Fruit fly (Drosophila melanogaster) whole organism, embryonic: Measurements from ENCODE around the gene CG13850.

Experiments
- Aef1 ChIP-seq: fragments of 200-800 bp; sonication (Bioruptor generic); IDR thresholded peaks from 3 replicates; pipeline ENCODE4 v1.3.6; 2022; ENCODE audit warnings: missing biosample characterization, missing genetic modification characterization
- Atf-2 ChIP-seq: fragments of 200-800 bp; sonication (Bioruptor generic); optimal IDR thresholded peaks from 2 replicates; lab custom pipeline; 2016; ENCODE audit warnings: missing biosample characterization, missing genetic modification characterization
- CG10565 ChIP-seq: fragments of 200-800 bp; sonication (Bioruptor generic); optimal IDR thresholded peaks from 3 replicates; lab custom pipeline; 2016; ENCODE audit warnings: missing biosample characterization, mild to moderate bottlenecking, missing genetic modification characterization
- CG11247 ChIP-seq: fragments of 200-800 bp; sonication (Bioruptor generic); IDR thresholded peaks from 2 replicates; pipeline ENCODE4 v1.3.6; 2022; ENCODE audit warnings: missing biosample characterization, missing genetic modification characterization
- CG12659 ChIP-seq: fragments of 200-800 bp; sonication (Bioruptor generic); optimal IDR thresholded peaks from 3 replicates; lab custom pipeline; 2017; ENCODE audit warnings: mild to moderate bottlenecking, missing biosample characterization, missing genetic modification reagents, missing genetic modification characterization
- CG1529 ChIP-seq: fragments of 200-800 bp; sonication (Bioruptor generic); optimal IDR thresholded peaks from 3 replicates; lab custom pipeline; 2018; ENCODE audit warnings: missing biosample characterization, missing genetic modification characterization
- CG1603 ChIP-seq: fragments of 200-800 bp; sonication (Bioruptor generic); optimal IDR thresholded peaks from 2 replicates; lab custom pipeline; 2019; ENCODE audit warnings: missing biosample characterization, mild to moderate bottlenecking, missing genetic modification characterization, moderate library complexity
- CG1647 ChIP-seq: fragments of 200-800 bp; sonication (Bioruptor generic); optimal IDR thresholded peaks from 3 replicates; lab custom pipeline; 2016; ENCODE audit warnings: missing biosample characterization, missing genetic modification characterization
- CG17829 ChIP-seq: fragments of 200-800 bp; optimal IDR thresholded peaks from 2 replicates; lab custom pipeline; 2019; ENCODE audit warnings: missing biosample characterization, mild to moderate bottlenecking, missing genetic modification characterization, moderate library complexity
- CG18262 ChIP-seq: fragments of 200-800 bp; optimal IDR thresholded peaks from 3 replicates; lab custom pipeline; 2019; ENCODE audit warnings: missing biosample characterization, mild to moderate bottlenecking, missing genetic modification characterization, moderate library complexity
- CG18764 ChIP-seq: fragments of 200-800 bp; sonication (Bioruptor generic); optimal IDR thresholded peaks from 3 replicates; lab custom pipeline; 2016; ENCODE audit warnings: missing biosample characterization, missing genetic modification characterization
- CG31388 ChIP-seq: fragments of 200-800 bp; sonication (Bioruptor generic); optimal IDR thresholded peaks from 2 replicates; lab custom pipeline; 2016; ENCODE audit warnings: missing biosample characterization, missing genetic modification characterization
- CG4328 ChIP-seq: fragments of 200-800 bp; sonication (Bioruptor generic); optimal IDR thresholded peaks from 3 replicates; lab custom pipeline; 2017; ENCODE audit warnings: missing biosample characterization, missing genetic modification reagents, missing genetic modification characterization
- CG7372 ChIP-seq: fragments of 200-800 bp; sonication (Bioruptor generic); IDR thresholded peaks from 2 replicates; pipeline ENCODE4 v1.3.6; 2022; ENCODE audit warnings: missing biosample characterization, missing genetic modification characterization
- CG7556 ChIP-seq: fragments of 200-800 bp; sonication (Bioruptor generic); optimal IDR thresholded peaks from 2 replicates; lab custom pipeline; 2017; ENCODE audit warnings: missing biosample characterization, mild to moderate bottlenecking, missing genetic modification characterization
- CG7963 ChIP-seq: fragments of 200-800 bp; sonication (Bioruptor generic); IDR thresholded peaks from 3 replicates; pipeline ENCODE4 v1.3.6; 2022; ENCODE audit warnings: missing biosample characterization, missing genetic modification characterization; ENCODE audit not compliant: partially characterized antibody
- CG8924 ChIP-seq: fragments of 200-800 bp; optimal IDR thresholded peaks from 3 replicates; lab custom pipeline; 2019; ENCODE audit warnings: missing biosample characterization, mild to moderate bottlenecking, missing genetic modification characterization, moderate library complexity
- CG9817 ChIP-seq: fragments of 200-800 bp; sonication (Bioruptor generic); optimal IDR thresholded peaks from 2 replicates; lab custom pipeline; 2018; ENCODE audit warnings: missing biosample characterization, mild to moderate bottlenecking, missing genetic modification characterization, moderate library complexity
- CG9932 ChIP-seq: fragments of 200-800 bp; sonication (Bioruptor generic); IDR thresholded peaks from 2 replicates; pipeline ENCODE4 v1.3.6; 2022; ENCODE audit warnings: missing biosample characterization, missing genetic modification characterization
- Dad ChIP-seq: fragments of 200-800 bp; sonication (Bioruptor generic); optimal IDR thresholded peaks from 3 replicates; lab custom pipeline; 2016; ENCODE audit warnings: missing biosample characterization, missing genetic modification characterization
- Eip74EF ChIP-seq, 2 experiments: fragments of 200-800 bp in 1 of 2; fragments of >200 bp in 1 of 2; sonication (Bioruptor generic) in 1 of 2; optimal IDR thresholded peaks; 2 replicates each; lab custom pipeline; 2017 to 2019; ENCODE audit warnings: missing biosample characterization in 2 of 2, missing genetic modification characterization in 2 of 2, mild to moderate bottlenecking in 1 of 2, moderate library complexity in 1 of 2
- GATAe ChIP-seq: fragments of 200-800 bp; sonication (Bioruptor generic); conservative IDR thresholded peaks from 2 replicates; pipeline ENCODE4 v1.3.6; 2022; ENCODE audit warnings: missing biosample characterization, missing genetic modification characterization
- Gug ChIP-seq: fragments of 200-800 bp; sonication (Bioruptor generic); IDR thresholded peaks from 4 replicates; pipeline ENCODE4 v1.3.6; 2022; ENCODE audit warnings: missing biosample characterization, missing genetic modification characterization
- Hr39 ChIP-seq: fragments of >200 bp; optimal IDR thresholded peaks from 2 replicates; lab custom pipeline; 2017
- Hr78 ChIP-seq, 2 experiments: fragments of 200-800 bp in 1 of 2; fragments of >200 bp in 1 of 2; sonication (Bioruptor generic) in 1 of 2; optimal IDR thresholded peaks; 2 replicates each; lab custom pipeline; 2017 to 2019; ENCODE audit warnings: missing biosample characterization in 2 of 2, missing genetic modification characterization in 2 of 2, mild to moderate bottlenecking in 1 of 2, moderate library complexity in 1 of 2
- Lim3 ChIP-seq: fragments of 200-800 bp; sonication (Bioruptor generic); IDR thresholded peaks from 2 replicates; pipeline ENCODE4 v1.3.6; 2022; ENCODE audit warnings: missing biosample characterization, missing genetic modification characterization
- NC2α ChIP-seq: fragments of 200-800 bp; sonication (Bioruptor generic); optimal IDR thresholded peaks from 2 replicates; lab custom pipeline; 2016; ENCODE audit warnings: missing biosample characterization, missing genetic modification characterization
- Nf-YA ChIP-seq: fragments of 200-800 bp; sonication (Bioruptor generic); IDR thresholded peaks from 2 replicates; pipeline ENCODE4 v1.3.6; 2022; ENCODE audit warnings: missing biosample characterization, missing genetic modification characterization
- Nf-YC ChIP-seq: fragments of 200-800 bp; optimal IDR thresholded peaks from 3 replicates; lab custom pipeline; 2019; ENCODE audit warnings: missing biosample characterization, mild to moderate bottlenecking, missing genetic modification characterization, moderate library complexity
- NfI ChIP-seq: fragments of 200-800 bp; sonication (Bioruptor generic); optimal IDR thresholded peaks from 3 replicates; lab custom pipeline; 2018; ENCODE audit warnings: missing biosample characterization, mild to moderate bottlenecking, missing genetic modification characterization, moderate library complexity
- TFAM ChIP-seq: fragments of 200-800 bp; sonication (Bioruptor generic); optimal IDR thresholded peaks from 2 replicates; lab custom pipeline; 2017; ENCODE audit warnings: missing biosample characterization, missing genetic modification characterization, inconsistent platforms
- Taf1 ChIP-seq: fragments of 200-800 bp; sonication (Bioruptor generic); IDR thresholded peaks from 2 replicates; pipeline ENCODE4 v1.3.6; 2022; ENCODE audit warnings: missing biosample characterization, missing genetic modification characterization
- btn ChIP-seq: fragments of 200-800 bp; sonication (Bioruptor generic); optimal IDR thresholded peaks from 2 replicates; lab custom pipeline; 2016; ENCODE audit warnings: missing biosample characterization, missing genetic modification characterization
- chm ChIP-seq: fragments of 200-800 bp; sonication (Bioruptor generic); IDR thresholded peaks from 2 replicates; pipeline ENCODE4 v1.3.6; 2022; ENCODE audit warnings: missing biosample characterization, missing genetic modification characterization
- dimm ChIP-seq: fragments of 200-800 bp; sonication (Bioruptor generic); IDR thresholded peaks from 2 replicates; pipeline ENCODE4 v1.3.6; 2022; ENCODE audit warnings: missing biosample characterization, missing genetic modification characterization
- eve ChIP-seq, 2 experiments: fragments of >200 bp; optimal IDR thresholded peaks; 2 replicates each; lab custom pipeline; 2017; ENCODE audit warnings: missing biosample characterization in 2 of 2, missing genetic modification characterization in 2 of 2
- fd64A ChIP-seq: fragments of 200-800 bp; sonication (Bioruptor generic); optimal IDR thresholded peaks from 3 replicates; lab custom pipeline; 2018; ENCODE audit warnings: missing biosample characterization, mild to moderate bottlenecking, missing genetic modification characterization
- ftz-f1 ChIP-seq: fragments of 200-800 bp; sonication (Bioruptor generic); optimal IDR thresholded peaks from 2 replicates; lab custom pipeline; 2016; ENCODE audit warnings: missing biosample characterization, missing genetic modification characterization
- gce ChIP-seq: fragments of 200-800 bp; sonication (Bioruptor generic); IDR thresholded peaks from 3 replicates; pipeline ENCODE4 v1.3.6; 2022; ENCODE audit warnings: missing biosample characterization, missing genetic modification characterization
- hkb ChIP-seq, 2 experiments: fragments of 200-800 bp in 1 of 2; fragments of >200 bp in 1 of 2; sonication (Bioruptor generic) in 1 of 2; IDR thresholded peaks in 1 of 2; optimal IDR thresholded peaks in 1 of 2; 2 replicates each; pipeline versions ENCODE4 v1.3.6 to Lab custom; 2017 to 2022; ENCODE audit warnings: missing biosample characterization in 1 of 2, missing genetic modification characterization in 1 of 2
- knrl ChIP-seq: fragments of 200-800 bp; sonication (Bioruptor generic); IDR thresholded peaks from 3 replicates; pipeline ENCODE4 v1.3.6; 2022; ENCODE audit warnings: missing biosample characterization, missing genetic modification characterization; ENCODE audit not compliant: partially characterized antibody
- nmo ChIP-seq: fragments of 200-800 bp; sonication (Bioruptor generic); optimal IDR thresholded peaks from 2 replicates; lab custom pipeline; 2018; ENCODE audit warnings: missing biosample characterization, mild to moderate bottlenecking, missing genetic modification characterization, moderate library complexity
- pb ChIP-seq: fragments of 200-800 bp; sonication (Bioruptor generic); optimal IDR thresholded peaks from 3 replicates; lab custom pipeline; 2016; ENCODE audit warnings: missing biosample characterization, missing genetic modification characterization
- psq ChIP-seq: fragments of 200-800 bp; sonication (Bioruptor generic); optimal IDR thresholded peaks from 2 replicates; lab custom pipeline; 2017; ENCODE audit warnings: missing biosample characterization, missing genetic modification characterization
- ranshi ChIP-seq: fragments of 200-800 bp; sonication (Bioruptor generic); IDR thresholded peaks from 2 replicates; pipeline ENCODE4 v1.3.6; 2022; ENCODE audit warnings: missing biosample characterization, missing genetic modification characterization
- scrt ChIP-seq: fragments of 200-800 bp; sonication (Bioruptor generic); optimal IDR thresholded peaks from 2 replicates; lab custom pipeline; 2018; ENCODE audit warnings: missing biosample characterization, mild to moderate bottlenecking, missing genetic modification characterization, moderate library complexity
- sens-2 ChIP-seq: fragments of 200-800 bp; sonication (Bioruptor generic); IDR thresholded peaks from 2 replicates; pipeline ENCODE4 v1.3.6; 2022; ENCODE audit warnings: missing biosample characterization, missing genetic modification characterization
- shn ChIP-seq: fragments of 200-800 bp; sonication (Bioruptor generic); optimal IDR thresholded peaks from 3 replicates; lab custom pipeline; 2016; ENCODE audit warnings: missing biosample characterization, missing genetic modification characterization
- stc ChIP-seq: fragments of 200-800 bp; sonication (Bioruptor generic); IDR thresholded peaks from 2 replicates; pipeline ENCODE4 v1.3.6; 2022; ENCODE audit warnings: missing biosample characterization, missing genetic modification characterization
- trh ChIP-seq: fragments of 200-800 bp; sonication (Bioruptor generic); optimal IDR thresholded peaks from 2 replicates; lab custom pipeline; 2016; ENCODE audit warnings: missing biosample characterization, missing genetic modification characterization
- wek ChIP-seq: fragments of 200-800 bp; sonication (Bioruptor generic); optimal IDR thresholded peaks from 3 replicates; lab custom pipeline; 2018; ENCODE audit warnings: missing biosample characterization, mild to moderate bottlenecking, missing genetic modification characterization, moderate library complexity
- zen ChIP-seq: fragments of 200-800 bp; sonication (Bioruptor generic); optimal IDR thresholded peaks from 3 replicates; lab custom pipeline; 2018; ENCODE audit warnings: missing biosample characterization, mild to moderate bottlenecking, missing genetic modification characterization, moderate library complexity

The CG13850 gene

dm6 chr3R:22420911-22421310, 10.2 kb upstream of the CG13850 start, which contains the start of the genes Nop56 and mats (continued):
- TF ChIP-seq CG11247 (GFP tag; lab: Robert Waterston, UW): no peak
- no peak for TF ChIP-seq eve (GFP tag; optimal IDR thresholded peaks at IDR 0.05; lab: Kevin White, UChicago)
- peak; percentile 14 for TF ChIP-seq wek (GFP tag; lab: Kevin White, UChicago)
- TF ChIP-seq Taf1 (GFP tag; lab: Robert Waterston, UW): no peak
- TF ChIP-seq CG7556 (GFP tag; lab: Kevin White, UChicago): no peak
- TF ChIP-seq btn: no peak
- TF ChIP-seq Dad (GFP tag; lab: Kevin White, UChicago): no peak
- no peak for TF ChIP-seq CG9817 (tag; lab: Kevin White, UChicago)
- TF ChIP-seq CG17829: peak; percentile 42
- no peak for TF ChIP-seq Hr78 (GFP tag; optimal IDR thresholded peaks at IDR 0.05; lab: Kevin White, UChicago)
- no peak for TF ChIP-seq fd64A
- TF ChIP-seq CG1603: peak; percentile 74
- TF ChIP-seq psq: no peak
- TF ChIP-seq NfI (GFP tag; lab: Kevin White, UChicago): peak; percentile 21
- no peak for TF ChIP-seq Eip74EF (GFP tag; optimal IDR thresholded peaks at IDR 0.05; lab: Kevin White, UChicago)
- no peak for TF ChIP-seq dimm (GFP tag; lab: Robert Waterston, UW)
- TF ChIP-seq CG1647 (GFP tag; lab: Kevin White, UChicago): no peak
- no peak for TF ChIP-seq knrl
- TF ChIP-seq nmo (GFP tag; lab: Kevin White, UChicago): peak; percentile 65
- TF ChIP-seq Aef1 (GFP tag; lab: Robert Waterston, UW): no peak
- peak; percentile 72 for TF ChIP-seq CG12659 (GFP tag; lab: Kevin White, UChicago)
- TF ChIP-seq GATAe (GFP tag; lab: Robert Waterston, UW): peak; percentile 17; the same call in 1 of the 2 replicates
- no peak for TF ChIP-seq pb (GFP tag; lab: Kevin White, UChicago)
- TF ChIP-seq CG10565 (GFP tag; lab: Kevin White, UChicago): no peak
- TF ChIP-seq CG1529: no peak
- TF ChIP-seq CG7372 (GFP tag; lab: Robert Waterston, UW): no peak
- no peak for TF ChIP-seq trh (GFP tag; lab: Kevin White, UChicago)
- no peak for TF ChIP-seq sens-2 (GFP tag; lab: Robert Waterston, UW)
- TF ChIP-seq CG7963: no peak
- TF ChIP-seq hkb (optimal IDR thresholded peaks at IDR 0.05; lab: Kevin White, UChicago): no peak
- no peak for TF ChIP-seq hkb (GFP tag; IDR thresholded peaks at IDR 0.05; lab: Robert Waterston, UW)
- TF ChIP-seq Lim3: no peak
- no peak for TF ChIP-seq shn
- TF ChIP-seq chm: no peak
- TF ChIP-seq Atf-2 (GFP tag; lab: Kevin White, UChicago): no peak
- TF ChIP-seq zen (tag; lab: Kevin White, UChicago): peak; percentile 13
- TF ChIP-seq ranshi: no peak
- TF ChIP-seq CG8924 (tag; lab: Kevin White, UChicago): peak; percentile 72
- no peak for TF ChIP-seq CG9932
- peak; percentile 62 for TF ChIP-seq Nf-YC
- no peak for TF ChIP-seq CG18262 (tag; lab: Kevin White, UChicago)
- peak; percentile 45 for TF ChIP-seq ftz-f1 (GFP tag; lab: Kevin White, UChicago)
- no peak for TF ChIP-seq gce (GFP tag; lab: Robert Waterston, UW)
- no peak for TF ChIP-seq CG4328 (GFP tag; lab: Kevin White, UChicago)
- TF ChIP-seq NC2α (GFP tag; lab: Kevin White, UChicago): no peak
- TF ChIP-seq Hr39: no peak
- no peak for TF ChIP-seq stc (GFP tag; lab: Robert Waterston, UW)
- TF ChIP-seq Nf-YA (GFP tag; lab: Robert Waterston, UW): no peak
- no peak for TF ChIP-seq Gug
- TF ChIP-seq scrt (GFP tag; lab: Kevin White, UChicago): peak; percentile 26
- TF ChIP-seq CG18764 (GFP tag; lab: Kevin White, UChicago): no peak
- no peak for TF ChIP-seq CG31388 (GFP tag; lab: Kevin White, UChicago)
- no peak for TF ChIP-seq TFAM (GFP tag; lab: Kevin White, UChicago)
